Worm (Caenorhabditis elegans) whole organism, mixed stage, embryonic: ENCODE data around the gene npp-3.

Experiments used
- M03D4.4 ChIP-seq: sonication (generic microtip); optimal IDR thresholded peaks from 2 replicates; lab custom pipeline; 2017; ENCODE audit warnings: mild to moderate bottlenecking, missing genetic modification characterization, missing compliant biosample characterization
- bed-3 ChIP-seq: fragments of 200-800 bp; sonication (Bioruptor generic); optimal IDR thresholded peaks from 3 replicates; lab custom pipeline; 2018; ENCODE audit warnings: mild to moderate bottlenecking, missing genetic modification characterization, moderate library complexity, missing compliant biosample characterization
- blmp-1 ChIP-seq: fragments of 150-350 bp; optimal IDR thresholded peaks from 2 replicates; lab custom pipeline; 2014; ENCODE audit warnings: missing biosample characterization, missing genetic modification characterization
- ceh-39 ChIP-seq: fragments of 150-350 bp; optimal IDR thresholded peaks from 2 replicates; lab custom pipeline; 2014; ENCODE audit warnings: missing biosample characterization, missing genetic modification characterization
- ceh-43 ChIP-seq: fragments of 200-800 bp; sonication (Bioruptor generic); optimal IDR thresholded peaks from 2 replicates; lab custom pipeline; 2018; ENCODE audit warnings: mild to moderate bottlenecking, missing genetic modification characterization, moderate library complexity, missing compliant biosample characterization
- ceh-83 ChIP-seq: fragments of 200-800 bp; sonication (Bioruptor generic); optimal IDR thresholded peaks from 2 replicates; lab custom pipeline; 2018; ENCODE audit warnings: mild to moderate bottlenecking, missing genetic modification characterization, missing compliant biosample characterization
- ces-1 ChIP-seq: fragments of 150-350 bp; optimal IDR thresholded peaks from 2 replicates; lab custom pipeline; 2014; ENCODE audit warnings: missing biosample characterization, missing genetic modification reagents, missing genetic modification characterization
- cnd-1 ChIP-seq: fragments of 200-800 bp; sonication (Bioruptor generic); optimal IDR thresholded peaks from 2 replicates; lab custom pipeline; 2018; ENCODE audit warnings: mild to moderate bottlenecking, missing genetic modification characterization, missing compliant biosample characterization
- drap-1 ChIP-seq: fragments of 200-800 bp; sonication (Bioruptor generic); optimal IDR thresholded peaks from 3 replicates; lab custom pipeline; 2018; ENCODE audit warnings: mild to moderate bottlenecking, missing genetic modification characterization, missing compliant biosample characterization
- elt-1 ChIP-seq: sonication (generic microtip); optimal IDR thresholded peaks from 2 replicates; lab custom pipeline; 2017; ENCODE audit warnings: missing genetic modification characterization, mild to moderate bottlenecking, missing compliant biosample characterization, antibody characterized with exemption, moderate library complexity, borderline replicate concordance; ENCODE audit not compliant: insufficient read depth
- flh-1 ChIP-seq: fragments of 200-800 bp; sonication (Bioruptor generic); optimal IDR thresholded peaks from 2 replicates; lab custom pipeline; 2018; ENCODE audit warnings: mild to moderate bottlenecking, missing genetic modification characterization, moderate library complexity, missing compliant biosample characterization
- ham-2 ChIP-seq: fragments of 200-800 bp; sonication (Bioruptor generic); optimal IDR thresholded peaks from 2 replicates; lab custom pipeline; 2018; ENCODE audit warnings: mild to moderate bottlenecking, missing genetic modification characterization, missing compliant biosample characterization
- hlh-1 ChIP-seq: fragments of 150-350 bp; optimal IDR thresholded peaks from 2 replicates; lab custom pipeline; 2014; ENCODE audit warnings: missing biosample characterization, missing genetic modification reagents, missing genetic modification characterization
- lin-13 ChIP-seq: fragments of 150-350 bp; optimal IDR thresholded peaks from 2 replicates; lab custom pipeline; 2014; ENCODE audit warnings: missing biosample characterization, missing genetic modification characterization
- lin-32 ChIP-seq: fragments of 200-800 bp; sonication (Bioruptor generic); optimal IDR thresholded peaks from 2 replicates; lab custom pipeline; 2018; ENCODE audit warnings: mild to moderate bottlenecking, missing genetic modification characterization, missing compliant biosample characterization
- lsy-2 ChIP-seq: fragments of 150-350 bp; optimal IDR thresholded peaks from 2 replicates; lab custom pipeline; 2014; ENCODE audit warnings: missing biosample characterization, missing genetic modification characterization
- mep-1 ChIP-seq: fragments of 150-350 bp; optimal IDR thresholded peaks from 2 replicates; lab custom pipeline; 2017; ENCODE audit warnings: missing biosample characterization, missing genetic modification reagents, missing genetic modification characterization, inconsistent platforms
- mls-2 ChIP-seq: sonication (generic microtip); optimal IDR thresholded peaks from 2 replicates; lab custom pipeline; 2016; ENCODE audit warnings: mild to moderate bottlenecking, missing genetic modification characterization, moderate library complexity, missing compliant biosample characterization
- nhr-12 ChIP-seq: fragments of 150-350 bp; optimal IDR thresholded peaks from 2 replicates; lab custom pipeline; 2014; ENCODE audit warnings: missing biosample characterization, missing genetic modification characterization
- nhr-2 ChIP-seq: fragments of 150-350 bp; optimal IDR thresholded peaks from 2 replicates; lab custom pipeline; 2014; ENCODE audit warnings: missing biosample characterization, missing genetic modification characterization
- nhr-237 ChIP-seq: fragments of 150-350 bp; optimal IDR thresholded peaks from 2 replicates; lab custom pipeline; 2014; ENCODE audit warnings: missing biosample characterization, missing genetic modification characterization
- nhr-28 ChIP-seq: fragments of 150-350 bp; optimal IDR thresholded peaks from 2 replicates; lab custom pipeline; 2014; ENCODE audit warnings: missing biosample characterization, missing genetic modification characterization
- nhr-76 ChIP-seq: sonication (generic microtip); optimal IDR thresholded peaks from 2 replicates; lab custom pipeline; 2017; ENCODE audit warnings: missing biosample characterization, missing genetic modification characterization
- pha-4 ChIP-seq: fragments of 150-350 bp; optimal IDR thresholded peaks from 2 replicates; lab custom pipeline; 2018; ENCODE audit warnings: missing biosample characterization, missing genetic modification reagents, missing genetic modification characterization
- sem-2 ChIP-seq: fragments of 200-800 bp; sonication (Bioruptor generic); optimal IDR thresholded peaks from 2 replicates; lab custom pipeline; 2018; ENCODE audit warnings: mild to moderate bottlenecking, missing genetic modification characterization, missing compliant biosample characterization
- snpc-4 ChIP-seq: fragments of 150-350 bp; optimal IDR thresholded peaks from 2 replicates; lab custom pipeline; 2014; ENCODE audit warnings: missing biosample characterization, missing genetic modification characterization
- sptf-1 ChIP-seq: sonication (generic microtip); optimal IDR thresholded peaks from 2 replicates; lab custom pipeline; 2017; ENCODE audit warnings: mild to moderate bottlenecking, missing genetic modification characterization, moderate library complexity, missing compliant biosample characterization
- unc-120 ChIP-seq: sonication (generic microtip); optimal IDR thresholded peaks from 2 replicates; lab custom pipeline; 2017; ENCODE audit warnings: missing genetic modification characterization, missing compliant biosample characterization; ENCODE audit not compliant: poor library complexity, severe bottlenecking
- unc-39 ChIP-seq: fragments of 150-350 bp; optimal IDR thresholded peaks from 2 replicates; lab custom pipeline; 2014; ENCODE audit warnings: missing biosample characterization, missing genetic modification characterization
- unc-62 ChIP-seq: fragments of 150-350 bp; optimal IDR thresholded peaks from 2 replicates; lab custom pipeline; 2014; ENCODE audit warnings: missing biosample characterization, missing genetic modification reagents, missing genetic modification characterization
- zip-8 ChIP-seq: fragments of 150-350 bp; optimal IDR thresholded peaks from 2 replicates; lab custom pipeline; 2014; ENCODE audit warnings: missing biosample characterization, missing genetic modification characterization
- ztf-11 ChIP-seq: fragments of 150-350 bp; optimal IDR thresholded peaks from 2 replicates; lab custom pipeline; 2014; ENCODE audit warnings: missing biosample characterization, missing genetic modification characterization

Gene npp-3

ce11 chrII:11874674-11875198 is at the start of gene npp-3, which contains the start of gene top-2:
Gene npp-3 (minus strand): TSS chrII:11874788.
Gene top-2 (plus strand): TSS chrII:11875148.
- TF ChIP-seq nhr-237 (tag; lab: Kevin White, UChicago) (peak; percentile 83), mep-1 (tag; lab: Kevin White, UChicago) (peak; percentile 77), sptf-1 (tag; lab: Kevin White, UChicago) (peak; percentile 55), nhr-28 (tag; lab: Kevin White, UChicago) (no peak), unc-120 (tag; lab: Kevin White, UChicago) (peak; percentile 21), ces-1 (peak; percentile 79), ceh-39 (tag; lab: Kevin White, UChicago) (peak; percentile 94), sem-2 (GFP tag; lab: Kevin White, UChicago) (no peak), cnd-1 (peak; percentile 23), bed-3 (GFP tag; lab: Kevin White, UChicago) (no peak), mls-2 (tag; lab: Kevin White, UChicago) (no peak), pha-4 (tag; lab: Kevin White, UChicago) (peak; percentile 88), nhr-2 (tag; lab: Kevin White, UChicago) (no peak), M03D4.4 (tag; lab: Kevin White, UChicago) (no peak), ham-2 (GFP tag; lab: Kevin White, UChicago) (peak; percentile 38), hlh-1 (peak; percentile 42), lin-32 (no peak), ceh-43 (GFP tag; lab: Kevin White, UChicago) (no peak), lin-13 (tag; lab: Kevin White, UChicago) (peak; percentile 89), lsy-2 (tag; lab: Kevin White, UChicago) (peak; percentile 99), unc-62 (no peak), drap-1 (peak; percentile 68), snpc-4 (no peak), unc-39 (tag; lab: Kevin White, UChicago) (no peak), flh-1 (GFP tag; lab: Kevin White, UChicago) (no peak)

- peak; percentile 20 for TF ChIP-seq ham-2 (GFP tag; lab: Kevin White, UChicago)
- no peak for TF ChIP-seq unc-120 (tag; lab: Kevin White, UChicago)
Measured at ce11 chrII:11923620-11924298, 49.2 kb upstream of the npp-3 start.

- TF ChIP-seq M03D4.4 (tag; lab: Kevin White, UChicago), result no peak
- no peak for TF ChIP-seq ztf-11 (tag; lab: Kevin White, UChicago)
- no peak for TF ChIP-seq flh-1 (GFP tag; lab: Kevin White, UChicago)
- no peak for TF ChIP-seq nhr-76 (tag; lab: Kevin White, UChicago)
- no peak for TF ChIP-seq unc-39 (tag; lab: Kevin White, UChicago)
- TF ChIP-seq nhr-12 (tag; lab: Kevin White, UChicago), result no peak
- TF ChIP-seq pha-4 (tag; lab: Kevin White, UChicago), result no peak
- TF ChIP-seq ceh-83 (GFP tag; lab: Kevin White, UChicago), result no peak
- TF ChIP-seq nhr-2 (tag; lab: Kevin White, UChicago), result no peak
- no peak for TF ChIP-seq cnd-1
- no peak for TF ChIP-seq mls-2 (tag; lab: Kevin White, UChicago)
- TF ChIP-seq blmp-1, result no peak
- TF ChIP-seq mep-1 (tag; lab: Kevin White, UChicago), result no peak
- no peak for TF ChIP-seq sem-2 (GFP tag; lab: Kevin White, UChicago)
- no peak for TF ChIP-seq elt-1 (tag; lab: Kevin White, UChicago)
- TF ChIP-seq ham-2 (GFP tag; lab: Kevin White, UChicago), result no peak
- no peak for TF ChIP-seq zip-8 (tag; lab: Kevin White, UChicago)
- no peak for TF ChIP-seq drap-1
- TF ChIP-seq ces-1, result no peak
Measured at ce11 chrII:11922757-11923538, 48.4 kb upstream of the npp-3 start.
